Worm (Caenorhabditis elegans) whole organism, late embryonic: Measurements from ENCODE around the gene mrpl-53.

Source experiments
- F13H6.1 ChIP-seq: sonication (generic microtip); optimal IDR thresholded peaks from 2 replicates; lab custom pipeline; 2016; ENCODE audit warnings: missing genetic modification characterization, missing compliant biosample characterization
- T23F11.4 ChIP-seq: fragments of 200-800 bp; sonication (Bioruptor generic); optimal IDR thresholded peaks from 2 replicates; lab custom pipeline; 2018; ENCODE audit warnings: mild to moderate bottlenecking, missing genetic modification characterization, missing compliant biosample characterization
- Y22D7AL.16 ChIP-seq: sonication (generic microtip); optimal IDR thresholded peaks from 2 replicates; lab custom pipeline; 2016; ENCODE audit warnings: missing genetic modification characterization, missing compliant biosample characterization
- ahr-1 ChIP-seq: sonication (generic microtip); optimal IDR thresholded peaks from 2 replicates; lab custom pipeline; 2016; ENCODE audit warnings: missing genetic modification characterization, missing compliant biosample characterization
- ceh-14 ChIP-seq: sonication (generic microtip); optimal IDR thresholded peaks from 2 replicates; lab custom pipeline; 2016; ENCODE audit warnings: missing genotype, missing genetic modification characterization, missing compliant biosample characterization
- ceh-18 ChIP-seq: sonication (generic microtip); optimal IDR thresholded peaks from 2 replicates; lab custom pipeline; 2016; ENCODE audit warnings: missing genetic modification characterization, missing compliant biosample characterization
- ceh-2 ChIP-seq: sonication (generic microtip); optimal IDR thresholded peaks from 2 replicates; lab custom pipeline; 2016; ENCODE audit warnings: missing genotype, missing genetic modification characterization, missing compliant biosample characterization
- ceh-24 ChIP-seq: sonication (generic microtip); optimal IDR thresholded peaks from 2 replicates; lab custom pipeline; 2016; ENCODE audit warnings: mild to moderate bottlenecking, missing genetic modification characterization, missing compliant biosample characterization
- ceh-45 ChIP-seq: fragments of 200-800 bp; sonication (Bioruptor generic); IDR thresholded peaks from 2 replicates; pipeline ENCODE4 v1.3.6; 2022; ENCODE audit warnings: missing genetic modification reagents, missing genetic modification characterization, missing compliant biosample characterization
- ceh-9 ChIP-seq: sonication (generic microtip); optimal IDR thresholded peaks from 2 replicates; lab custom pipeline; 2016; ENCODE audit warnings: mild to moderate bottlenecking, missing genetic modification characterization, inconsistent platforms, missing compliant biosample characterization
- che-1 ChIP-seq: sonication (generic microtip); optimal IDR thresholded peaks from 2 replicates; lab custom pipeline; 2016; ENCODE audit warnings: mild to moderate bottlenecking, missing genetic modification characterization, missing compliant biosample characterization
- dmd-4 ChIP-seq: sonication (generic microtip); optimal IDR thresholded peaks from 2 replicates; lab custom pipeline; 2016; ENCODE audit warnings: borderline replicate concordance, missing genetic modification characterization, missing compliant biosample characterization
- dve-1 ChIP-seq: sonication (generic microtip); optimal IDR thresholded peaks from 2 replicates; lab custom pipeline; 2017; ENCODE audit warnings: antibody characterized with exemption, mild to moderate bottlenecking, missing genetic modification characterization, missing compliant biosample characterization
- elt-2 ChIP-seq: sonication (generic microtip); optimal IDR thresholded peaks from 2 replicates; lab custom pipeline; 2016; ENCODE audit warnings: missing genetic modification reagents, missing genetic modification characterization, missing compliant biosample characterization
- elt-4 ChIP-seq: sonication (generic microtip); optimal IDR thresholded peaks from 2 replicates; lab custom pipeline; 2016; ENCODE audit warnings: missing genetic modification characterization, missing compliant biosample characterization
- ets-4 ChIP-seq: sonication (generic microtip); optimal IDR thresholded peaks from 2 replicates; lab custom pipeline; 2016; ENCODE audit warnings: missing genetic modification characterization, missing compliant biosample characterization
- eyg-1 ChIP-seq: sonication (generic microtip); optimal IDR thresholded peaks from 2 replicates; lab custom pipeline; 2016; ENCODE audit warnings: missing genotype, missing genetic modification characterization, missing compliant biosample characterization
- fax-1 ChIP-seq: sonication (generic microtip); optimal IDR thresholded peaks from 2 replicates; lab custom pipeline; 2016; ENCODE audit warnings: missing genotype, missing genetic modification characterization, missing compliant biosample characterization
- gmeb-2 ChIP-seq: sonication (generic microtip); optimal IDR thresholded peaks from 2 replicates; lab custom pipeline; 2016; ENCODE audit warnings: missing genetic modification characterization, inconsistent platforms, missing compliant biosample characterization
- hlh-15 ChIP-seq: sonication (generic microtip); optimal IDR thresholded peaks from 2 replicates; lab custom pipeline; 2016; ENCODE audit warnings: missing genetic modification characterization, missing compliant biosample characterization
- hlh-30 ChIP-seq: sonication (generic microtip); optimal IDR thresholded peaks from 2 replicates; lab custom pipeline; 2017; ENCODE audit warnings: antibody characterized with exemption, missing genetic modification characterization, missing compliant biosample characterization; ENCODE audit not compliant: insufficient read depth
- hlh-6 ChIP-seq: sonication (generic microtip); optimal IDR thresholded peaks from 2 replicates; lab custom pipeline; 2016; ENCODE audit warnings: missing genotype, missing genetic modification characterization, missing compliant biosample characterization
- hlh-8 ChIP-seq: sonication (generic microtip); optimal IDR thresholded peaks from 2 replicates; lab custom pipeline; 2016; ENCODE audit warnings: missing genotype, missing genetic modification characterization, missing compliant biosample characterization
- lin-11 ChIP-seq: fragments of 200-800 bp; sonication (Bioruptor generic); optimal IDR thresholded peaks from 2 replicates; lab custom pipeline; 2018; ENCODE audit warnings: mild to moderate bottlenecking, missing genetic modification characterization, missing compliant biosample characterization
- madf-2 ChIP-seq: sonication (generic microtip); optimal IDR thresholded peaks from 2 replicates; lab custom pipeline; 2017; ENCODE audit warnings: missing genetic modification characterization, missing compliant biosample characterization
- nfya-1 ChIP-seq: sonication (generic microtip); optimal IDR thresholded peaks from 2 replicates; lab custom pipeline; 2017; ENCODE audit warnings: missing genetic modification characterization, mild to moderate bottlenecking, missing compliant biosample characterization, antibody characterized with exemption, moderate library complexity
- odd-2 ChIP-seq: sonication (generic microtip); optimal IDR thresholded peaks from 2 replicates; lab custom pipeline; 2017; ENCODE audit warnings: antibody characterized with exemption, mild to moderate bottlenecking, missing genetic modification characterization, missing compliant biosample characterization
- pag-3 ChIP-seq: sonication (generic microtip); optimal IDR thresholded peaks from 2 replicates; lab custom pipeline; 2016; ENCODE audit warnings: missing compliant biosample characterization, missing genetic modification characterization, borderline replicate concordance
- pat-9 ChIP-seq: fragments of 200-800 bp; sonication (Bioruptor generic); optimal IDR thresholded peaks from 2 replicates; lab custom pipeline; 2018; ENCODE audit warnings: mild to moderate bottlenecking, missing genetic modification characterization, moderate library complexity, missing compliant biosample characterization
- pax-1 ChIP-seq: fragments of 150-350 bp; optimal IDR thresholded peaks from 2 replicates; lab custom pipeline; 2014; ENCODE audit warnings: missing biosample characterization, missing genetic modification characterization
- rnt-1 ChIP-seq: sonication (generic microtip); optimal IDR thresholded peaks from 2 replicates; lab custom pipeline; 2016; ENCODE audit warnings: missing genetic modification characterization, missing compliant biosample characterization
- sdc-2 ChIP-seq: sonication (generic microtip); optimal IDR thresholded peaks from 2 replicates; lab custom pipeline; 2016; ENCODE audit warnings: missing genotype, missing genetic modification characterization, missing compliant biosample characterization
- sox-2 ChIP-seq: fragments of 200-800 bp; sonication (Bioruptor generic); IDR thresholded peaks from 2 replicates; pipeline ENCODE4 v1.3.6; 2022; ENCODE audit warnings: missing genetic modification reagents, missing genetic modification characterization, missing compliant biosample characterization
- sox-4 ChIP-seq: sonication (generic microtip); optimal IDR thresholded peaks from 2 replicates; lab custom pipeline; 2017; ENCODE audit warnings: mild to moderate bottlenecking, missing genetic modification characterization, inconsistent platforms, missing compliant biosample characterization
- ttx-3 ChIP-seq: sonication (generic microtip); optimal IDR thresholded peaks from 2 replicates; lab custom pipeline; 2016; ENCODE audit warnings: missing genetic modification reagents, missing genetic modification characterization, missing compliant biosample characterization
- unc-55 ChIP-seq: sonication (generic microtip); optimal IDR thresholded peaks from 2 replicates; lab custom pipeline; 2017; ENCODE audit warnings: missing biosample characterization, missing genetic modification reagents, missing genetic modification characterization

The mrpl-53 gene

ce11 chrII:9596401-9596800 is 1.0 kb upstream of the mrpl-53 start, which contains the start of gene E02H1.6:
Gene E02H1.6 (plus strand): TSS chrII:9596701.
- no peak for TF ChIP-seq dve-1 (tag; lab: Kevin White, UChicago)
- no peak for TF ChIP-seq F13H6.1 (tag; lab: Kevin White, UChicago)
- TF ChIP-seq sox-2 (GFP tag; lab: Robert Waterston, UW): no peak
- TF ChIP-seq hlh-6: no peak
- no peak for TF ChIP-seq ceh-2 (tag; lab: Kevin White, UChicago)
- TF ChIP-seq madf-2 (tag; lab: Kevin White, UChicago): no peak
- TF ChIP-seq nfya-1 (tag; lab: Kevin White, UChicago): no peak
- TF ChIP-seq T23F11.4: no peak
- no peak for TF ChIP-seq ceh-45
- TF ChIP-seq odd-2: no peak
- no peak for TF ChIP-seq Y22D7AL.16
- no peak for TF ChIP-seq ceh-18 (tag; lab: Kevin White, UChicago)
- TF ChIP-seq ets-4 (tag; lab: Kevin White, UChicago): no peak
- TF ChIP-seq lin-11 (tag; lab: Kevin White, UChicago): no peak

- no peak for TF ChIP-seq ttx-3 (tag; lab: Kevin White, UChicago)
- TF ChIP-seq pax-1 (tag; lab: Kevin White, UChicago): no peak
- no peak for TF ChIP-seq F13H6.1 (tag; lab: Kevin White, UChicago)
- no peak for TF ChIP-seq sox-4 (tag; lab: Kevin White, UChicago)
- TF ChIP-seq hlh-15 (tag; lab: Kevin White, UChicago): no peak
- TF ChIP-seq elt-4: no peak
- TF ChIP-seq sdc-2: no peak
- TF ChIP-seq elt-2 (tag; lab: Kevin White, UChicago): no peak
These were observed 2.8 kb downstream of the mrpl-53 start for ce11 chrII:9600022-9600722.

ce11 chrII:9601069-9601468 is 3.6 kb downstream of the mrpl-53 start:
- no peak for TF ChIP-seq dmd-4 (tag; lab: Kevin White, UChicago)
- no peak for TF ChIP-seq eyg-1 (tag; lab: Kevin White, UChicago)
- no peak for TF ChIP-seq ceh-18 (tag; lab: Kevin White, UChicago)
- no peak for TF ChIP-seq ceh-9 (tag; lab: Kevin White, UChicago)
- TF ChIP-seq rnt-1 (tag; lab: Kevin White, UChicago): peak; percentile 29
- TF ChIP-seq fax-1: no peak
- TF ChIP-seq che-1: no peak
- TF ChIP-seq unc-55 (GFP tag; lab: Kevin White, UChicago): peak; percentile 76
- TF ChIP-seq ahr-1 (tag; lab: Kevin White, UChicago): no peak
- no peak for TF ChIP-seq elt-4
- peak; percentile 40 for TF ChIP-seq hlh-30 (tag; lab: Kevin White, UChicago)
- no peak for TF ChIP-seq ceh-14 (tag; lab: Kevin White, UChicago)

- peak; percentile 40 for TF ChIP-seq hlh-30 (tag; lab: Kevin White, UChicago)
- no peak for TF ChIP-seq unc-55 (GFP tag; lab: Kevin White, UChicago)
These were observed 4.3 kb downstream of the mrpl-53 start for ce11 chrII:9601679-9602078.

- no peak for TF ChIP-seq pat-9 (tag; lab: Kevin White, UChicago)
- no peak for TF ChIP-seq gmeb-2
- TF ChIP-seq pag-3 (tag; lab: Kevin White, UChicago): no peak
- TF ChIP-seq ceh-24: no peak
- TF ChIP-seq hlh-8 (tag; lab: Kevin White, UChicago): no peak
- TF ChIP-seq dmd-4 (tag; lab: Kevin White, UChicago): no peak
- no peak for TF ChIP-seq sdc-2
These were observed 5.1 kb downstream of the mrpl-53 start for ce11 chrII:9602566-9602965.
